Worm (Caenorhabditis elegans): Measurements from ENCODE around the gene ptr-19.
"Not testable (repeated sequence)": the region's sequence is repeated elsewhere in the genome, so short reads cannot be mapped to it uniquely, and the experiment has no call there.

ptr-19 gene

DNA sequence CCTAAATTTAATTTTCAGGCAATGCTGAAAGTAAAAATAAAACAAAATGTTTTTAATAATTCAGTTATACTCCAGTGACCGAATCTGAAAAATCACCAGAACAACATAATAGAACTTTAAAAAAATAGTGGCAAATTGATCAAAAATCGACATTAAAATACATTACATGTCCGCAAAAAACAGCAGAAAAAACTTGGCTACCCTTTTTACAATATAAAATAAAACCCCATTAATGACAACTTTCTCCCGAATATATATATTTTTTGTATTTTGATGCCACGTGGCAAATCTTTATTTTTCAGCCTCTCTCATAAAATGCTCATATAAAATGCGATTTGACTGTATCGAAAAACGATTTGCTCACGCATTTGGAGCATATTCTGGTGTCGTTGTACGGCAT, at the start of gene ptr-19:
TSS of gene ptr-19 (plus strand) at position 301 of the 400 bp plus-strand sequence.
- no peak for TF ChIP-seq unc-62 (GFP tag; optimal IDR thresholded peaks at IDR 0.05)

- TF ChIP-seq unc-62 (GFP tag; optimal IDR thresholded peaks at IDR 0.05) = no peak
Observed at ce11 chrIII:10733300-10733699, 48.4 kb upstream of the ptr-19 start.

DNA sequence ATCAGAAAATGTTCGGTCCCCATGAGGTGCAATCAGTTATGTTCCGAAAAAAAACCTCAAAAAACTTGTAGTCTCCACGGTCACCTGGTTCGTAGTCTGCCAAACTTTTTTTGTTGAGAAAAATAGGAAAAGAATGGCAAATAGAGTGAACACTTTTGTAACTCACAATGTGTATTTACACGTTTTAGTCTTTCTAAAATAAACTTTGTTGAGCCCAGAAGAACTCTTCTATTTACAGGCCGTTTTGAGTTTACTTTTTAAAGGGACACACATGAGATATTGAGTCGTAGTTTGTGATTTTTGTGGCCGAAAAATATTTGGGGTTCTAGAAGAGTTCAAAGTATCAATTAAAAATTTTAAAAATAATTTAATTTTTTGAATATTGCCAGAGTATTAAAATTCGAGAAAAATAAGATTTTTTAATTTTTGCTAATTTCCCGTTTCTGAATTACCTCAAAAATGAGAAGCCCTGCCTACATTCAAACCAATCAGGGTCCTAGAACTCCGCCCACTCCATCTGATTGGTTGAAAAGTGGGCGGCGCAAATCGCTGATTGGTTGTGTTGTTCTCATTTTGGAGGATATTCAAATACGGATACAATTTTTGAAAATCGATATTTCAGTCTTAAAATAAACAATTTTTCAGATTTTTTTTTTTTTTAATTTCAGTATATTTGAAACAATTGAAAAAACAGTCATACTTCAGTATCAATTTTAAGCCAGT, 47.0 kb upstream of the ptr-19 start:
- TF ChIP-seq unc-62 (GFP tag; optimal IDR thresholded peaks at IDR 0.05) = no peak

DNA sequence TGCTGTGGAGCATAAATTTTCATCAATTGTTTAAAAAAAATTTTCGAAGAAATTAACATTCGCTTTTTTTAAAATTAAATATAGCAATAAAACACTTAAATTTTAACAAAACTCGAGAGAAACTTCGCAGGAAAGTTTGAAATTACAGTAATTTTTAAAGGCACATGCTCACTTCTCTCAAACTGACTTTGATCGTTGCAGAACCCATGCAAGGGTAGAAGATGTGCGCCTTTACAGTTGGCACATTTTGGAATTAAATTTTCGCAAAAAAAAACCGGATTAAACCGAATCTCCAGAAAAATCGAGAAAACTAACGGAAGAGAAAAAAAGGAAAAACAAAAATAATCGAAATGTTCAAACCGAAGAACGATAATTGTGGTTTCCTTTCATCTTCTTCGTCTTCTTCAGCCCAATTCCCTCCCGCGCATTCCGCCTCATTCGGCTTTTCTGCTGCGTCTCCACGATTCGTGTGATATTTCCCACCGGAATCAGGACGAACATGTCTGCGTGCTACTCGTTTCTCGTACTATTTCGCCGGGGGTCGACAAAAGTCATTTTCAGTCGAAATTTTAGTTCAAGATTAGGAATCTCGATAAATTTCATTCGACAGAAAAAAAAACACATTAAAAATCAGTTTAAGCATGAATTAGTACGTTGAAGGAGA, 45.2 kb upstream of the ptr-19 start:
- no peak for TF ChIP-seq unc-62 (GFP tag; optimal IDR thresholded peaks at IDR 0.05)

DNA sequence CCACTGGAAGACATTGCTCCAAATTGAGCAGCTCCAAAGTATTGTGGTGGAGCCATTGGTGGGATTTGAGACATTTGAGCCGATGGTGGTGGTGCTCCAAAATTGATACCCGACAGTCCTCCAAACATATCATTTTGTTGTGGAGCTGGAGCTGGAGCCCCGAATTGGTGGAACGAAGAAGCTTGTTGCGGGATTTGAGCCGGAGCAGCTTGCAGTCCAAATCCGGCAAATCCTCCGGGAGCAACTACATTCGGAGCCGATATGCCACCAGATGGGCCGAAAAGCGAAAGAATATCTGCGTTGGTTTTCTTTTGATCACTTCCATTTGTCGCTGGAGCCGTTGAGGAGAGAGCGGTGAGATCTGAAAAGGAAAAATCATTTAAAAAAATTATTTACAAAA, 43.6 kb upstream of the ptr-19 start:
- no peak for TF ChIP-seq unc-62 (GFP tag; optimal IDR thresholded peaks at IDR 0.05)

DNA sequence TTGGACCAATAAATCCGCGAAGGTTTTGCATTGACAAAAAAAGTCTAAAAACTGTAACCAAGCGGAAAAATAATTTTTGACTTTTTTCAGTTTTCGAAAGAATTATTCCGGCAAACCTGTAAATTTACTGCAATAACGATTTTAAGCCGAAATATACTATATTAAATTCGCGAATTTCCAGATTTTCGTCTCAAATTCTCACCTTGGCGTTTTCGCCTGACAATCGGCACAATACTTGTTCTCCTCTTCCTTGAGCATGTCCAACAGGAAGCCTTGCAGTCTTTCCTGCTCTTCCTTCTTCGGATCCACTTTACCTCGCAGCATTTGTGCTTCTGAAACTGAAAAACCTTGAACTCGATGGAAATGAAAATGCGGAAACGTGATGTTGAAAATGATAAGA, 42.2 kb upstream of the ptr-19 start, which contains the start of gene smap-1:
TSS of gene smap-1 (minus strand) at position 338 of the 400 bp plus-strand sequence.
- TF ChIP-seq unc-62 (GFP tag; optimal IDR thresholded peaks at IDR 0.05) = no peak

- no peak for TF ChIP-seq unc-62 (GFP tag; optimal IDR thresholded peaks at IDR 0.05)
Observed at ce11 chrIII:10739902-10740301, 41.8 kb upstream of the ptr-19 start.

DNA sequence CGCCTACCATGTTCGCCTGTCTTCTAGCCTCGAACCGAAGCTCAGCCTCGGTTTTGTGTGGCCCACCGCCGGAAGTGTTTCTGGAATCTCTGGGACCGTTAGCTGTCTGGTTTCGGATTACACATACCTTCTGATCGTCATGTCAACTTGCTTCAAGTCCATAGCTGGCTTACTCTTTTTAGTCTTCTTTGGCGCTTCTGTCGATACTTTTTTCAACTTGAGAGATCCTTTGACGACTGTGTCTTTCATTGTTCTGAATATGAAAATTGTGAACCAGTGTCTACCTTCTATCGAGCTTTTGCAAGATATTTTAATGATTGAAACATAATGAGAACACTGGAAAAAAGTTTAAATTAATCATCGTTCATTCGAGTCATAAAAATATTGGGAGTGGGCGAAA, 41.1 kb upstream of the ptr-19 start, which contains the start of gene K01G5.8:
TSS of gene K01G5.8 (minus strand) at position 255 of the 400 bp plus-strand sequence.
- TF ChIP-seq unc-62 (GFP tag; optimal IDR thresholded peaks at IDR 0.05) = no peak

DNA sequence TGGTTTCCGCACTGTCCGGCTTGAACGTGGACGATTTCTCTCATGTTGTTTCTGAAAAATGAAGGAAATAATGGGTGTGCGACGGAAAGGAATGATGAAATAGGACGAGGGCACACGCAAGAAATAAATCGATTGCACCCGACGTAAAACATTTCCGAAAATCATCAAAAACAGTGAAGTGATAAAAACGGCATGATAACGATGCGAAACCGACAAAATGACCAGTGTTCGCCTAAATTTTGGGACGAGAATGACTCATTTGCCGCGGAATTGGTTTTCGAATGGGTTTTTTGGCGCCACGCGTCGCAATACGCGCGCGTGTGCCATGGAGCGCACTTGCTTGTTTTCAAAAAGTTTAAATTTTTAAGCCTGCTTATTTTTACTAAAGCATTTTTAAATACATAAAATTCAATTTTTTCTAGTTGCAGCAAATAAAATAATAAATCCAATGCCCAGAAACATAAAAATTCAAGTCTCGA, 39.2 kb upstream of the ptr-19 start, which contains the start of the genes tbb-1 and rib-2:
TSS of gene tbb-1 (minus strand) at position 51 of the 479 bp plus-strand sequence.
TSS of gene rib-2 (plus strand) at position 429 of the 479 bp plus-strand sequence.
- no peak for TF ChIP-seq unc-62 (GFP tag; optimal IDR thresholded peaks at IDR 0.05)

DNA sequence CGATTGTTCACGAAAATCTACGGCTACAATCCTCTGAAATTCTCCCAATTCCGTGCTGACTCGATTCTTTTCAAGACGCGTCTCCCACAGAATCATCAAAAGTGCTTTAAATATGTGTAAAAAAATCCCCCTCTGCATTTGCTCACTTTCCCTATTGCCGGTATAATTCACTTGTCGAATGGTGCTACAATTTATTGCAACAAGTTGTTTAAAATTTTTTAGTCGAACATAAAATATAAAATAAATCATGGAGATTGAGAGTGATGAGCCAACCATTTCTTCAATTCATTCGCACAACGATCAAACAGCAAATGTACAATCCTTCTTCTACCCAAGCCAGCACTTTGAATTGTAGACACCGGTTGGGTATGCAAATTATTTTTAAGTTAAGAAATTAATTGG, 35.2 kb upstream of the ptr-19 start:
- no peak for TF ChIP-seq unc-62 (GFP tag; optimal IDR thresholded peaks at IDR 0.05)

DNA sequence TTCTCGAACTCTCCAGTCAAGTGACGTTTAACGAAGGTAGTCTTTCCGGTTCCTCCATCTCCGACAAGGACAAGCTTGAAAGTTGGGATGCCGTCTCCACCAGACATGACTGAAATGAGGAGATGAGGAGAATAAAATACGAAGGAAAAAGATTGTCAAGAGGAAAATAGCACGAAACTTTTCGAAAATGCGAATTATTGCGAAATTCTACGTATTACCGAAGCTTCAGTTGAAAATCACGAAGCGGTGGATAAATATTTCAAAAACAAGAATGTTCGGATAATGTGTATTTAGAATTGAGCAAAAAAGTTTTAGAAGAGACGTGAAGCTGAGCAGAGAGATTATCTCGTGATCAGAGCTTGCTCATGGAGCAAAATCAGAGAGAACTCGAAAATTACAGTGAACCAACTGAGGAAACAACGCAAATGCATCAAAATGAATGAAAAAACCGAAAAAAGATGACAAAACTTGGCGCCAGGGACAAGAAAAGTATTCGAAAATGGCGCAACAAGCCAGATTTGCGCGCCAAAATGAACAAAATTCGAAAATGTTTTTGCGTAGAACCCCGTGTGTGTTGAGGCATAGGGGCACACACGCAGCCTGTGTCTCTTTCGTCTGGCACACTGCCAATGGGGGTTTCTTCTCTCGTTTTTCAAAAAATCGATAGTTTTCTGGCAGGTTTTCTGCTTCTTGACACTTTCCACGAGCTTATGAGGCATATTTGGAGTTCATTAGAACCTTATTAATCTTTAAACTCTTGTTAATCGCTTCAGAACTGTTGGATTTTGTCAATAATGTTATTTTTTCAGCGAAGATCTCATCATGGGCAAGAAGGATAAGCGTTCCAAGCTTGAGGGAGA, 33.8 kb upstream of the ptr-19 start, which contains the start of the genes ran-1 and dkc-1:
TSS of gene ran-1 (minus strand) at position 109 of the 860 bp plus-strand sequence.
TSS of gene dkc-1 (plus strand) at position 810 of the 860 bp plus-strand sequence.
- no peak for TF ChIP-seq unc-62 (GFP tag; optimal IDR thresholded peaks at IDR 0.05)

ce11 chrIII:10750043-10750442, 31.6 kb upstream of the ptr-19 start, which contains the start of gene enu-3.6:
TSS of gene enu-3.6 (plus strand) at chrIII:10750434.
- TF ChIP-seq unc-62 (GFP tag; optimal IDR thresholded peaks at IDR 0.05) = not testable (repeated sequence)

ce11 chrIII:10754379-10754778, 27.3 kb upstream of the ptr-19 start:
- no peak for TF ChIP-seq unc-62 (GFP tag; optimal IDR thresholded peaks at IDR 0.05)

DNA sequence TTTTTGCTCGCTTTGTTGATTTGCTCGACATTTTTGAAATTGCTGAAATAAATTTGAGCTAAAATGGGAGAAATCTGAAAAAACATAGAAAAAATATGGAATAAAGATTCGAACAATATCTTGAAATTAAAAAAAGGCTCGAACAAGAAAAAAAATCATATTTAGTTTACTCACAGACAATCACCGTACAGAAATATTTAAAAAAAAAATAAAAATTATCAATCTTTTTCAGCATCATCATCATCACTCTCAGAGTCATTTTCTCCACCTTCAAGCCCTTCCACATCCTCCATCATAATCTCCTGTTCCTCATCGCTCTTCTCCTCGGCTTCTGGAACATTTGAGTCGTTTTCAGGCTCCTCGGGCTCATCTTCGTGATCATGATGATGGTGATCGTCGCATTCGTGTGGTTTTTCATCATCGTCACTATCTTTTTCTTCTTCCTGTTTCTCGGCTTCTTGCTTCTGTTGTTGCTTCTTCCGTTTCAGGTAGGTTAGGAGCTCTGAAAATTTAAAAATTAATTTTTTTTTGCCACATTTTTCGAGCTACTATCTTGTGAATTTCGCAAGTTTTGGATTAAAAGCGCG, 26.1 kb upstream of the ptr-19 start, which contains the start of gene hpl-2:
TSS of gene hpl-2 (minus strand) at position 51 of the 587 bp plus-strand sequence.
- no peak for TF ChIP-seq unc-62 (GFP tag; optimal IDR thresholded peaks at IDR 0.05)

ce11 chrIII:10757540-10757939, 24.1 kb upstream of the ptr-19 start, which contains the start of gene rnf-113:
TSS of gene rnf-113 (minus strand) at chrIII:10757640.
- TF ChIP-seq unc-62 (GFP tag; optimal IDR thresholded peaks at IDR 0.05) = no peak

Data from whole organism, dauer.